Fruit fly (Drosophila melanogaster) whole organism, embryonic: ENCODE data around the gene CG5446.

Experiments
- CG30020 ChIP-seq: fragments of 200-800 bp; optimal IDR thresholded peaks from 2 replicates; lab custom pipeline; 2019; ENCODE audit warnings: missing biosample characterization, mild to moderate bottlenecking, missing genetic modification characterization, moderate library complexity
- HmgD ChIP-seq: fragments of 200-800 bp; sonication (Bioruptor generic); optimal IDR thresholded peaks from 3 replicates; lab custom pipeline; 2016; ENCODE audit warnings: missing biosample characterization, missing genetic modification characterization
- Lpt ChIP-seq: fragments of >200 bp; optimal IDR thresholded peaks from 2 replicates; lab custom pipeline; 2018; ENCODE audit warnings: missing biosample characterization, missing genetic modification characterization
- Xrp1 ChIP-seq: fragments of 200-800 bp; sonication (Bioruptor generic); IDR thresholded peaks from 2 replicates; pipeline ENCODE4 v1.3.6; 2022; ENCODE audit warnings: missing biosample characterization, missing genetic modification characterization
- ase ChIP-seq: fragments of 200-800 bp; sonication (Bioruptor generic); IDR thresholded peaks from 3 replicates; pipeline ENCODE4 v1.3.6; 2022; ENCODE audit warnings: missing biosample characterization, missing genetic modification characterization
- trem ChIP-seq: fragments of 200-800 bp; optimal IDR thresholded peaks from 3 replicates; lab custom pipeline; 2019; ENCODE audit warnings: missing biosample characterization, mild to moderate bottlenecking, missing genetic modification characterization, moderate library complexity
- wor ChIP-seq: fragments of 200-800 bp; sonication (Bioruptor generic); IDR thresholded peaks from 2 replicates; pipeline ENCODE4 v1.3.6; 2022; ENCODE audit warnings: missing biosample characterization, missing genetic modification characterization
- zfh1 ChIP-seq: fragments of 200-800 bp; sonication (Bioruptor generic); IDR thresholded peaks from 3 replicates; pipeline ENCODE4 v1.3.6; 2022; ENCODE audit warnings: missing biosample characterization, missing genetic modification characterization

DNA sequence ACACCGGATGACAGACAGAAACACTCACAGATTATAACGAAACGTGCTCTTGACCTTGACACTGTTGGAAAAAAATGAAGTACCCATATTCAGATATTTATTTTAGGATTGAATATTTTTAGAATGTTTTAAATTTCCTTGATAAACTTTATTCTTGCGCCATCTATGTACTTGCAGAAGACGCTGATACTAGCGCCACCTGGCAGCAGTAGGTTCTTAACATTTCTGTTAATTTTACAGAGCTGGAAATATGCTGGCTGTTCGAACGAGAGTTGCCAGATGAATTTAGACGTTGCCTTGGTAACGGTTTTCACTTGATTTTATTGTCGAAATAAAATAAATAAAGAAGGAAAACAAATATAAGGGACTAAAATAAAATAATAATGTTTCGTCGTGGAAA lies 3.0 kb downstream of the CG5446 start, which contains the start of gene Fam92:
- TF ChIP-seq wor (GFP tag; lab: Robert Waterston, UW) (no peak), Xrp1 (GFP tag; lab: Robert Waterston, UW) (no peak), zfh1 (GFP tag; lab: Robert Waterston, UW) (no peak; the same call in 2 of the 3 replicates), trem (peak; percentile 63), HmgD (GFP tag; lab: Kevin White, UChicago) (peak; percentile 0), ase (GFP tag; lab: Robert Waterston, UW) (peak; percentile 17; the same call in 1 of the 3 replicates), CG30020 (no peak), Lpt (GFP tag; lab: Kevin White, UChicago) (no peak)
